Worm (Caenorhabditis elegans): ENCODE measurements around the gene him-17.

him-17 gene

ce11 chrV:13166582-13166981 is 9.9 kb upstream of the him-17 start:
- TF ChIP-seq scrt-1 (GFP tag; IDR thresholded peaks at IDR 0.05), result 0 out of 2 replicates have a peak, but pooled peaks have one; percentile 17
- no peak for TF ChIP-seq pes-1 (GFP tag; IDR thresholded peaks at IDR 0.05)
- no peak for TF ChIP-seq F13C5.2 (tag; optimal IDR thresholded peaks at IDR 0.05)
- TF ChIP-seq ceh-36 (tag; optimal IDR thresholded peaks at IDR 0.05), result no peak

ce11 chrV:13170497-13170896 is 6.0 kb upstream of the him-17 start:
- no peak for TF ChIP-seq B0310.2 (tag; optimal IDR thresholded peaks at IDR 0.05)
- TF ChIP-seq hmbx-1 (tag; optimal IDR thresholded peaks at IDR 0.05), result no peak
- TF ChIP-seq ets-7 (tag; optimal IDR thresholded peaks at IDR 0.05), result no peak
- TF ChIP-seq ceh-13 (GFP tag; optimal IDR thresholded peaks at IDR 0.05), result no peak
- no peak for TF ChIP-seq scrt-1 (GFP tag; IDR thresholded peaks at IDR 0.05)
- TF ChIP-seq hmg-4 (GFP tag; optimal IDR thresholded peaks at IDR 0.05), result no peak
- TF ChIP-seq flt-1 (GFP tag; IDR thresholded peaks at IDR 0.05), result no peak
- TF ChIP-seq hnd-1 (tag; optimal IDR thresholded peaks at IDR 0.05), result no peak
- no peak for TF ChIP-seq aly-1 (tag; optimal IDR thresholded peaks at IDR 0.05)
- no peak for TF ChIP-seq pes-1 (GFP tag; IDR thresholded peaks at IDR 0.05)
- no peak for TF ChIP-seq F13C5.2 (tag; optimal IDR thresholded peaks at IDR 0.05)
- no peak for TF ChIP-seq ceh-36 (tag; optimal IDR thresholded peaks at IDR 0.05)
- TF ChIP-seq ama-1 (optimal IDR thresholded peaks at IDR 0.05), result no peak
- TF ChIP-seq tbx-11 (GFP tag; IDR thresholded peaks at IDR 0.05), result no peak
- TF ChIP-seq tra-4 (tag; optimal IDR thresholded peaks at IDR 0.05), result no peak
- TF ChIP-seq sea-1 (GFP tag; conservative IDR thresholded peaks at IDR 0.05), result no peak
- TF ChIP-seq tbx-37 (GFP tag; conservative IDR thresholded peaks at IDR 0.05), result no peak

ce11 chrV:13173718-13174117 is 2.8 kb upstream of the him-17 start:
- TF ChIP-seq ceh-36 (tag; optimal IDR thresholded peaks at IDR 0.05), result no peak
- TF ChIP-seq tra-4 (tag; optimal IDR thresholded peaks at IDR 0.05), result no peak
- no peak for TF ChIP-seq B0310.2 (tag; optimal IDR thresholded peaks at IDR 0.05)
- no peak for TF ChIP-seq pes-1 (GFP tag; IDR thresholded peaks at IDR 0.05)
- TF ChIP-seq sea-1 (GFP tag; conservative IDR thresholded peaks at IDR 0.05), result no peak
- no peak for TF ChIP-seq F13C5.2 (tag; optimal IDR thresholded peaks at IDR 0.05)
- TF ChIP-seq hmbx-1 (tag; optimal IDR thresholded peaks at IDR 0.05), result no peak
- no peak for TF ChIP-seq tbx-37 (GFP tag; conservative IDR thresholded peaks at IDR 0.05)
- TF ChIP-seq hnd-1 (tag; optimal IDR thresholded peaks at IDR 0.05), result no peak
- no peak for TF ChIP-seq ets-7 (tag; optimal IDR thresholded peaks at IDR 0.05)
- no peak for TF ChIP-seq ama-1 (optimal IDR thresholded peaks at IDR 0.05)
- TF ChIP-seq aly-1 (tag; optimal IDR thresholded peaks at IDR 0.05), result no peak

ce11 chrV:13176814-13177213 is 303 bp downstream of the him-17 start:
- no peak for TF ChIP-seq aly-1 (tag; optimal IDR thresholded peaks at IDR 0.05)

- no peak for TF ChIP-seq pes-1 (GFP tag; IDR thresholded peaks at IDR 0.05)
- TF ChIP-seq tra-4 (tag; optimal IDR thresholded peaks at IDR 0.05), result no peak
- no peak for TF ChIP-seq ceh-36 (tag; optimal IDR thresholded peaks at IDR 0.05)
- no peak for TF ChIP-seq tbx-11 (GFP tag; IDR thresholded peaks at IDR 0.05)
- no peak for TF ChIP-seq flt-1 (GFP tag; IDR thresholded peaks at IDR 0.05)
These were observed 3.6 kb downstream of the him-17 start, which contains the start of gene cni-1 for ce11 chrV:13179986-13180591. Gene cni-1, plus strand, starts transcription at chrV:13180330.

ce11 chrV:13181450-13181849 is 4.9 kb downstream of the him-17 start:
- TF ChIP-seq tra-4 (tag; optimal IDR thresholded peaks at IDR 0.05) (no peak), ceh-36 (tag; optimal IDR thresholded peaks at IDR 0.05) (no peak), tbx-37 (GFP tag; conservative IDR thresholded peaks at IDR 0.05) (no peak), hmbx-1 (tag; optimal IDR thresholded peaks at IDR 0.05) (no peak), sea-1 (GFP tag; conservative IDR thresholded peaks at IDR 0.05) (no peak), ceh-13 (GFP tag; optimal IDR thresholded peaks at IDR 0.05) (no peak), scrt-1 (GFP tag; IDR thresholded peaks at IDR 0.05) (no peak), ets-7 (tag; optimal IDR thresholded peaks at IDR 0.05) (no peak), B0310.2 (tag; optimal IDR thresholded peaks at IDR 0.05) (no peak), F13C5.2 (tag; optimal IDR thresholded peaks at IDR 0.05) (no peak), hnd-1 (tag; optimal IDR thresholded peaks at IDR 0.05) (no peak), hmg-4 (GFP tag; optimal IDR thresholded peaks at IDR 0.05) (no peak), ama-1 (optimal IDR thresholded peaks at IDR 0.05) (no peak), flt-1 (GFP tag; IDR thresholded peaks at IDR 0.05) (no peak), pes-1 (GFP tag; IDR thresholded peaks at IDR 0.05) (no peak), tbx-11 (GFP tag; IDR thresholded peaks at IDR 0.05) (no peak), aly-1 (tag; optimal IDR thresholded peaks at IDR 0.05) (no peak)

- TF ChIP-seq aly-1 (tag; optimal IDR thresholded peaks at IDR 0.05) (no peak), F13C5.2 (tag; optimal IDR thresholded peaks at IDR 0.05) (no peak), hnd-1 (tag; optimal IDR thresholded peaks at IDR 0.05) (no peak)
These were observed 7.6 kb downstream of the him-17 start, which contains the start of gene T09E8.4 for ce11 chrV:13184137-13184536. Gene T09E8.4, minus strand, starts transcription at chrV:13184237.

ce11 chrV:13185384-13185783 is 8.9 kb downstream of the him-17 start, which contains the start of gene sri-6:
Gene sri-6, plus strand, starts transcription at chrV:13185684.
- TF ChIP-seq hmbx-1 (tag; optimal IDR thresholded peaks at IDR 0.05) (no peak), ceh-13 (GFP tag; optimal IDR thresholded peaks at IDR 0.05) (no peak), tra-4 (tag; optimal IDR thresholded peaks at IDR 0.05) (no peak), ets-7 (tag; optimal IDR thresholded peaks at IDR 0.05) (no peak), pes-1 (GFP tag; IDR thresholded peaks at IDR 0.05) (no peak), hmg-4 (GFP tag; optimal IDR thresholded peaks at IDR 0.05) (no peak), tbx-11 (GFP tag; IDR thresholded peaks at IDR 0.05) (no peak)

Data from whole organism, early embryonic.